Worm (Caenorhabditis elegans) whole organism, young adult: ENCODE measurements around the gene K04C2.8.

ENCODE experiments used
- B0035.1 ChIP-seq: sonication (generic microtip); optimal IDR thresholded peaks from 2 replicates; lab custom pipeline; 2016; ENCODE audit warnings: missing genetic modification characterization, mild to moderate bottlenecking, missing compliant biosample characterization, missing genotype, missing genetic modification reagents
- C17E4.6 ChIP-seq: fragments of 200-800 bp; sonication (Bioruptor generic); IDR thresholded peaks from 2 replicates; pipeline ENCODE4 v1.3.6; 2022; ENCODE audit warnings: missing genetic modification reagents, missing genetic modification characterization, missing compliant biosample characterization
- F10E7.11 ChIP-seq: sonication (generic microtip); optimal IDR thresholded peaks from 2 replicates; lab custom pipeline; 2017; ENCODE audit warnings: mild to moderate bottlenecking, missing genetic modification characterization, moderate library complexity, missing compliant biosample characterization
- F39B2.1 ChIP-seq: fragments of 200-800 bp; sonication (Bioruptor generic); IDR thresholded peaks from 2 replicates; pipeline ENCODE4 v1.3.6; 2022; ENCODE audit warnings: missing genetic modification reagents, missing genetic modification characterization, missing compliant biosample characterization
- K11D2.4 ChIP-seq: fragments of 200-800 bp; sonication (Bioruptor generic); IDR thresholded peaks from 2 replicates; pipeline ENCODE4 v1.3.6; 2022; ENCODE audit warnings: missing genetic modification reagents, missing genetic modification characterization, missing compliant biosample characterization
- K12H6.12 ChIP-seq: fragments of 200-800 bp; sonication (Bioruptor generic); optimal IDR thresholded peaks from 2 replicates; lab custom pipeline; 2018; ENCODE audit warnings: mild to moderate bottlenecking, missing genetic modification characterization, missing compliant biosample characterization
- T07F8.4 ChIP-seq: sonication (generic microtip); optimal IDR thresholded peaks from 2 replicates; lab custom pipeline; 2016; ENCODE audit warnings: mild to moderate bottlenecking, missing genetic modification characterization, moderate library complexity, missing compliant biosample characterization
- ZK185.1 ChIP-seq: sonication (generic microtip); optimal IDR thresholded peaks from 2 replicates; lab custom pipeline; 2016; ENCODE audit warnings: mild to moderate bottlenecking, missing genetic modification characterization, missing compliant biosample characterization; ENCODE audit not compliant: poor library complexity, severe bottlenecking
- akir-1 ChIP-seq: fragments of 200-800 bp; sonication (Bioruptor generic); optimal IDR thresholded peaks from 2 replicates; lab custom pipeline; 2018; ENCODE audit warnings: mild to moderate bottlenecking, missing genetic modification characterization, moderate library complexity, missing compliant biosample characterization
- aptf-3 ChIP-seq: fragments of 200-800 bp; sonication (Bioruptor generic); IDR thresholded peaks from 2 replicates; pipeline ENCODE4 v1.3.6; 2022; ENCODE audit warnings: missing genetic modification characterization, missing compliant biosample characterization
- atf-7 ChIP-seq: sonication (generic microtip); optimal IDR thresholded peaks from 2 replicates; lab custom pipeline; 2017; ENCODE audit warnings: mild to moderate bottlenecking, missing genetic modification characterization, missing compliant biosample characterization
- athp-1 ChIP-seq: sonication (generic microtip); optimal IDR thresholded peaks from 2 replicates; lab custom pipeline; 2017; ENCODE audit warnings: mild to moderate bottlenecking, missing genetic modification characterization, missing compliant biosample characterization
- bed-2 ChIP-seq: fragments of 200-800 bp; sonication (Bioruptor generic); IDR thresholded peaks from 2 replicates; pipeline ENCODE4 v1.3.6; 2022; ENCODE audit warnings: missing genetic modification reagents, missing genetic modification characterization, missing compliant biosample characterization
- cebp-1 ChIP-seq, 2 experiments: fragments of 200-800 bp in 1 of 2; sonication (Bioruptor generic) in 1 of 2; sonication (generic microtip) in 1 of 2; IDR thresholded peaks in 1 of 2; optimal IDR thresholded peaks in 1 of 2; 2 replicates each; pipeline versions ENCODE4 v1.3.6 to Lab custom; 2017 to 2022; ENCODE audit warnings: missing compliant biosample characterization in 2 of 2, missing genetic modification characterization in 2 of 2, mild to moderate bottlenecking in 1 of 2, missing genetic modification reagents in 1 of 2, moderate library complexity in 1 of 2
- ceh-27 ChIP-seq: fragments of 200-800 bp; sonication (Bioruptor generic); optimal IDR thresholded peaks from 2 replicates; lab custom pipeline; 2018; ENCODE audit warnings: mild to moderate bottlenecking, missing genetic modification characterization, moderate library complexity, missing compliant biosample characterization
- chd-7 ChIP-seq: sonication (generic microtip); optimal IDR thresholded peaks from 2 replicates; lab custom pipeline; 2016; ENCODE audit warnings: mild to moderate bottlenecking, missing genetic modification characterization, moderate library complexity, missing compliant biosample characterization
- die-1 ChIP-seq: sonication (generic microtip); optimal IDR thresholded peaks from 2 replicates; lab custom pipeline; 2016; ENCODE audit warnings: missing genotype, mild to moderate bottlenecking, missing genetic modification characterization, missing compliant biosample characterization
- dpl-1 ChIP-seq: fragments of 150-350 bp; optimal IDR thresholded peaks from 2 replicates; lab custom pipeline; 2014; ENCODE audit warnings: missing biosample characterization, missing genetic modification reagents, missing genetic modification characterization
- efl-1 ChIP-seq: fragments of 150-350 bp; optimal IDR thresholded peaks from 2 replicates; lab custom pipeline; 2014; ENCODE audit warnings: missing biosample characterization, missing genetic modification reagents, missing genetic modification characterization
- ekl-4 ChIP-seq: fragments of 200-800 bp; sonication (Bioruptor generic); IDR thresholded peaks from 2 replicates; pipeline ENCODE4 v1.3.6; 2022; ENCODE audit warnings: missing genetic modification reagents, missing genetic modification characterization, missing compliant biosample characterization
- ets-4 ChIP-seq: fragments of 200-800 bp; sonication (Bioruptor generic); optimal IDR thresholded peaks from 2 replicates; lab custom pipeline; 2018; ENCODE audit warnings: mild to moderate bottlenecking, missing genetic modification characterization, missing compliant biosample characterization
- gei-17 ChIP-seq: fragments of 200-800 bp; sonication (Bioruptor generic); optimal IDR thresholded peaks from 2 replicates; lab custom pipeline; 2018; ENCODE audit warnings: mild to moderate bottlenecking, missing genetic modification characterization, missing compliant biosample characterization
- hmg-1.2 ChIP-seq: fragments of 200-800 bp; sonication (Bioruptor generic); IDR thresholded peaks from 2 replicates; pipeline ENCODE4 v1.3.6; 2022; ENCODE audit warnings: missing genetic modification reagents, missing genetic modification characterization, missing compliant biosample characterization
- lin-40 ChIP-seq: sonication (generic microtip); optimal IDR thresholded peaks from 2 replicates; lab custom pipeline; 2016; ENCODE audit warnings: missing genetic modification characterization, mild to moderate bottlenecking, missing compliant biosample characterization, missing genotype, missing genetic modification reagents
- lin-54 ChIP-seq: fragments of 200-800 bp; sonication (Bioruptor generic); optimal IDR thresholded peaks from 2 replicates; lab custom pipeline; 2018; ENCODE audit warnings: mild to moderate bottlenecking, missing genetic modification characterization, missing compliant biosample characterization
- lsl-1 ChIP-seq: fragments of 200-800 bp; sonication (Bioruptor generic); optimal IDR thresholded peaks from 2 replicates; lab custom pipeline; 2018; ENCODE audit warnings: mild to moderate bottlenecking, missing genetic modification characterization, moderate library complexity, missing compliant biosample characterization
- madf-3 ChIP-seq: fragments of 200-800 bp; sonication (Bioruptor generic); IDR thresholded peaks from 2 replicates; pipeline ENCODE4 v1.3.6; 2022; ENCODE audit warnings: missing genetic modification reagents, missing genetic modification characterization, missing compliant biosample characterization
- madf-6 ChIP-seq: fragments of 200-800 bp; sonication (Bioruptor generic); IDR thresholded peaks from 2 replicates; pipeline ENCODE4 v1.3.6; 2022; ENCODE audit warnings: missing genetic modification reagents, missing genetic modification characterization, missing compliant biosample characterization
- mcd-1 ChIP-seq: fragments of 200-800 bp; sonication (Bioruptor generic); IDR thresholded peaks from 2 replicates; pipeline ENCODE4 v1.3.6; 2022; ENCODE audit warnings: missing genetic modification reagents, missing genetic modification characterization, missing compliant biosample characterization
- mel-28 ChIP-seq: sonication (generic microtip); optimal IDR thresholded peaks from 2 replicates; lab custom pipeline; 2016; ENCODE audit warnings: borderline replicate concordance, mild to moderate bottlenecking, missing genetic modification characterization, missing compliant biosample characterization
- nfyb-1 ChIP-seq: fragments of 200-800 bp; sonication (Bioruptor generic); IDR thresholded peaks from 2 replicates; pipeline ENCODE4 v1.3.6; 2022; ENCODE audit warnings: missing genetic modification reagents, missing genetic modification characterization, missing compliant biosample characterization
- nhr-120 ChIP-seq: fragments of 200-800 bp; sonication (Bioruptor generic); IDR thresholded peaks from 2 replicates; pipeline ENCODE4 v1.3.6; 2022; ENCODE audit warnings: missing genetic modification characterization, missing compliant biosample characterization
- nhr-80 ChIP-seq: sonication (generic microtip); optimal IDR thresholded peaks from 2 replicates; lab custom pipeline; 2016; ENCODE audit warnings: missing genetic modification characterization, missing compliant biosample characterization
- pha-4 ChIP-seq: fragments of 150-350 bp; sonication (generic microtip); optimal IDR thresholded peaks from 2 replicates; lab custom pipeline; 2014; ENCODE audit warnings: missing biosample characterization, missing genetic modification reagents, missing genetic modification characterization
- rcor-1 ChIP-seq: fragments of 200-800 bp; sonication (Bioruptor generic); IDR thresholded peaks from 2 replicates; pipeline ENCODE4 v1.3.6; 2022; ENCODE audit warnings: missing genetic modification reagents, missing genetic modification characterization, missing compliant biosample characterization
- snpc-4 ChIP-seq, 5 experiments: fragments of 150-350 bp in 1 of 5; sonication (generic microtip) in 4 of 5; optimal IDR thresholded peaks; 2 replicates each; lab custom pipeline; 2014 to 2018; ENCODE audit warnings: missing genetic modification characterization in 5 of 5, missing biosample characterization in 3 of 5, antibody characterized with exemption in 2 of 5, mild to moderate bottlenecking in 2 of 5, missing compliant biosample characterization in 2 of 5, missing genotype in 2 of 5, moderate library complexity in 2 of 5, missing genetic modification reagents in 1 of 5
- somi-1 ChIP-seq: fragments of 200-800 bp; sonication (Bioruptor generic); optimal IDR thresholded peaks from 2 replicates; lab custom pipeline; 2018; ENCODE audit warnings: mild to moderate bottlenecking, missing genetic modification characterization, missing compliant biosample characterization
- tlf-1 ChIP-seq: fragments of 200-800 bp; sonication (Bioruptor generic); optimal IDR thresholded peaks from 2 replicates; lab custom pipeline; 2018; ENCODE audit warnings: mild to moderate bottlenecking, missing genetic modification characterization, missing compliant biosample characterization
- unc-130 ChIP-seq: sonication (generic microtip); optimal IDR thresholded peaks from 2 replicates; lab custom pipeline; 2016; ENCODE audit warnings: missing genetic modification reagents, missing genetic modification characterization, missing compliant biosample characterization
- unc-62 ChIP-seq: fragments of 150-350 bp; optimal IDR thresholded peaks from 2 replicates; lab custom pipeline; 2014; ENCODE audit warnings: missing biosample characterization, missing genetic modification reagents, missing genetic modification characterization
- zim-3 ChIP-seq: sonication (generic microtip); optimal IDR thresholded peaks from 2 replicates; lab custom pipeline; 2017; ENCODE audit warnings: mild to moderate bottlenecking, missing genetic modification characterization, moderate library complexity, missing compliant biosample characterization
- ztf-22 ChIP-seq: fragments of 200-800 bp; sonication (Bioruptor generic); optimal IDR thresholded peaks from 2 replicates; lab custom pipeline; 2018; ENCODE audit warnings: mild to moderate bottlenecking, missing genetic modification characterization, moderate library complexity, missing compliant biosample characterization
- ztf-25 ChIP-seq: fragments of 200-800 bp; sonication (Bioruptor generic); IDR thresholded peaks from 2 replicates; pipeline ENCODE4 v1.3.6; 2022; ENCODE audit warnings: missing genetic modification reagents, missing genetic modification characterization, missing compliant biosample characterization
- ztf-26 ChIP-seq: sonication (generic microtip); optimal IDR thresholded peaks from 2 replicates; lab custom pipeline; 2017; ENCODE audit warnings: missing genetic modification characterization, missing compliant biosample characterization

The K04C2.8 gene

ce11 chrIII:6895166-6895565 lies 25.1 kb downstream of the K04C2.8 start (continued):
- peak; percentile 43; the same call in 1 of the 2 replicates for TF ChIP-seq mcd-1 (GFP tag; lab: Robert Waterston, UW)
- TF ChIP-seq nhr-120 (GFP tag; lab: Robert Waterston, UW): no peak
- peak; percentile 47 for TF ChIP-seq lin-54
- peak; percentile 58 for TF ChIP-seq somi-1 (GFP tag; lab: Kevin White, UChicago)
- TF ChIP-seq ztf-22 (GFP tag; lab: Kevin White, UChicago): peak; percentile 2
- no peak for TF ChIP-seq dpl-1
- no peak for TF ChIP-seq rcor-1 (GFP tag; lab: Robert Waterston, UW)

ce11 chrIII:6895677-6896076 lies 25.6 kb downstream of the K04C2.8 start:
- TF ChIP-seq ceh-27 (no peak), pha-4 (tag; lab: Kevin White, UChicago) (no peak), K11D2.4 (GFP tag; lab: Robert Waterston, UW) (no peak), gei-17 (GFP tag; lab: Kevin White, UChicago) (no peak), madf-6 (no peak), unc-130 (GFP tag; lab: Kevin White, UChicago) (no peak), ZK185.1 (tag; lab: Kevin White, UChicago) (no peak), tlf-1 (GFP tag; lab: Kevin White, UChicago) (no peak), F10E7.11 (no peak), atf-7 (no peak), snpc-4 (GFP tag; optimal IDR thresholded peaks at IDR 0.05; lab: Kevin White, UChicago) (no peak), snpc-4 (tag; optimal IDR thresholded peaks at IDR 0.05; lab: Kevin White, UChicago) (no peak), zim-3 (tag; lab: Kevin White, UChicago) (no peak), bed-2 (no peak), F39B2.1 (GFP tag; lab: Robert Waterston, UW) (no peak), ekl-4 (GFP tag; lab: Robert Waterston, UW) (no peak), unc-62 (no peak), T07F8.4 (no peak), aptf-3 (no peak), ztf-25 (GFP tag; lab: Robert Waterston, UW) (no peak)

DNA sequence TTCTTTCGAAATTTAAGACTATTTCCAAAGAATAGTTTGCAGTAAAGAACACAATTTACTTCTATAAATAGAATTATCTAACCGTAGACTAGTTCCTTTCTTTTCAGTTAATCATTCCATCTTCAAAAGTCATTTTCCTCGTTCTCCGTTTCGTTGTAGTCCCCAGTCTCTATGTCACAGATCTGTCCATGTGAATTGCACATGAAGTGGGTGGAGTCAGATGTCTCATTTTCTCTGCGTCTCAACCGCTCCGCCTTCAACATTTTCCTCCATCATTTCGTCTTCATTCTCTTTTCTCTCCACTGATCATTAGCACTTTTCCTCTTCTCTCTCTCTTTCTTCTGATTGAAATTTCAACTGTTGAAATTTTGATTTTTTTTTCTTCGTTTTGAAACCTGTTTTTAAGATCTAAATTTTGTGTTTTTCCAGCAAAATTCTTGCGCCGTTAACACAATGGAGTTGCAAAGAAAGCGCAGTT lies 27.5 kb downstream of the K04C2.8 start, which contains the start of gene T07E3.4:
Gene T07E3.4, plus strand, starts transcription at position 428 of the 478 bp plus-strand sequence.
- TF ChIP-seq ets-4 (GFP tag; lab: Kevin White, UChicago): no peak
- TF ChIP-seq efl-1: no peak
- TF ChIP-seq chd-7 (tag; lab: Kevin White, UChicago): peak; percentile 13
- peak; percentile 35 for TF ChIP-seq nhr-80 (tag; lab: Kevin White, UChicago)
- no peak for TF ChIP-seq cebp-1 (GFP tag; IDR thresholded peaks at IDR 0.05; lab: Robert Waterston, UW)
- TF ChIP-seq cebp-1 (tag; optimal IDR thresholded peaks at IDR 0.05; lab: Kevin White, UChicago): peak; percentile 68
- TF ChIP-seq snpc-4 (GFP tag; optimal IDR thresholded peaks at IDR 0.05; lab: Kevin White, UChicago): no peak
- TF ChIP-seq snpc-4 (tag; optimal IDR thresholded peaks at IDR 0.05; lab: Kevin White, UChicago): peak in 1 of 4 experiments; percentile 15
- TF ChIP-seq C17E4.6 (GFP tag; lab: Robert Waterston, UW): no peak
- TF ChIP-seq K12H6.12 (tag; lab: Kevin White, UChicago): peak; percentile 28
- peak; percentile 0 for TF ChIP-seq die-1 (tag; lab: Kevin White, UChicago)
- no peak for TF ChIP-seq T07F8.4
- no peak for TF ChIP-seq mel-28 (tag; lab: Kevin White, UChicago)
- peak; percentile 38 for TF ChIP-seq atf-7
- TF ChIP-seq rcor-1 (GFP tag; lab: Robert Waterston, UW): no peak
- no peak for TF ChIP-seq B0035.1 (tag; lab: Kevin White, UChicago)
- TF ChIP-seq athp-1: no peak
- TF ChIP-seq ztf-26: peak; percentile 60
- TF ChIP-seq nhr-120 (GFP tag; lab: Robert Waterston, UW): no peak
- TF ChIP-seq ZK185.1 (tag; lab: Kevin White, UChicago): peak; percentile 51
- no peak for TF ChIP-seq lsl-1 (GFP tag; lab: Kevin White, UChicago)
- TF ChIP-seq akir-1 (GFP tag; lab: Kevin White, UChicago): no peak
- TF ChIP-seq hmg-1.2 (GFP tag; lab: Robert Waterston, UW): peak; percentile 78
- TF ChIP-seq F39B2.1 (GFP tag; lab: Robert Waterston, UW): no peak
- peak; percentile 78 for TF ChIP-seq somi-1 (GFP tag; lab: Kevin White, UChicago)
- TF ChIP-seq nfyb-1 (GFP tag; lab: Robert Waterston, UW): peak; percentile 33; the same call in 1 of the 2 replicates
- no peak for TF ChIP-seq aptf-3
- TF ChIP-seq madf-3 (GFP tag; lab: Robert Waterston, UW): no peak
- TF ChIP-seq lin-40 (tag; lab: Kevin White, UChicago): peak; percentile 80
- no peak for TF ChIP-seq madf-6
- TF ChIP-seq pha-4 (tag; lab: Kevin White, UChicago): peak; percentile 45
